Worm (Caenorhabditis elegans): ENCODE results near the gene mpk-1.

DNA sequence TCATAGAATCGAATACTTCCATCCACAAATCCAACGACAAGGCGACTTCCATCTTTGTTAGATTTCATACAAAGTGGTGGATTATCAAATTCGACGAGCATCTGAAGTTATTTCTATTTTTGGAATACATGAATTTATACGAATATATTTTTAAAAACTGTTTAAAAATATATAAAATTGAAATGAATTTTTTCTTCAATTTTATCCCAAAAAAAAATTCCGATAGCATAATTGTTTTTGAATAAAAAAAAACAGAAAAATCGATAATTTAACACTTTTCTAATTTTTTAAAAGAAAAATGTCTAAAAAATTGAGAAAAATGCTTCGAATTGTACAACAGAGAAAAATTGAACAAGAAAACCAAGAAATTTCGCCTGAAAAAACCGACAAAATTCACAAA, 19.7 kb upstream of the mpk-1 start, which contains the start of gene Y44F5A.1:
- TF ChIP-seq ceh-36 (tag; optimal IDR thresholded peaks at IDR 0.05) (no peak), ama-1 (optimal IDR thresholded peaks at IDR 0.05) (no peak), flt-1 (GFP tag; IDR thresholded peaks at IDR 0.05) (no peak), aly-1 (tag; optimal IDR thresholded peaks at IDR 0.05) (no peak), scrt-1 (GFP tag; IDR thresholded peaks at IDR 0.05) (no peak), pes-1 (GFP tag; IDR thresholded peaks at IDR 0.05) (no peak), hmg-4 (GFP tag; optimal IDR thresholded peaks at IDR 0.05) (no peak), B0310.2 (tag; optimal IDR thresholded peaks at IDR 0.05) (no peak), ets-7 (tag; optimal IDR thresholded peaks at IDR 0.05) (no peak), ceh-13 (GFP tag; optimal IDR thresholded peaks at IDR 0.05) (no peak), hnd-1 (tag; optimal IDR thresholded peaks at IDR 0.05) (no peak), sea-1 (GFP tag; conservative IDR thresholded peaks at IDR 0.05) (no peak), tra-4 (tag; optimal IDR thresholded peaks at IDR 0.05) (no peak), F13C5.2 (tag; optimal IDR thresholded peaks at IDR 0.05) (no peak)
